Fruit fly (Drosophila melanogaster) S2 (cell line): ENCODE measurements around the gene CG9173.

Experiments
- CG8478 ChIP-seq: fragments of >200 bp; optimal IDR thresholded peaks from 2 replicates; lab custom pipeline; 2018
- CTCF ChIP-seq, 2 experiments: fragments of >200 bp; optimal IDR thresholded peaks; 2 replicates each; lab custom pipeline; 2018

DNA sequence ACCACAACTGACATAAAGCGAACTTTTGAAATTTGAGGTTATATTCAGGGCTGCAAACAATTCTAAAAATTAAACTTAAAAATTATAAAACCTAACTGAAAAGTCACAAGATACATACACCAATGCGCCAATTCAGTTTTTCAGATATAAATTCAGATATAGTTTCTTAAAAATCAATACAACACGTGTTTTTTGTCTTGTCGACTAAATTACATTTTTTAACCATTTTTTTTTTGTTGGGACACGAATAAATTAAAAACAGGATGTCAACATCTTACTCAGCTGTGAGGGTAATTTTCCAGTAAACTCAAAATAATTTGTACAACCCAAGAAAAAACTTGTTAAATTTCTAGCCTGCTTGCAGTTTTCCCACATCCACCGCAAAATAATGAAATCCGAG is 14.5 kb upstream of the CG9173 start, which contains the start of gene SA2:
- TF ChIP-seq CG8478 (lab: Kevin White, UChicago) = no peak
- TF ChIP-seq CTCF (optimal IDR thresholded peaks at IDR 0.05; lab: Kevin White, UChicago) = no peak
